Worm (Caenorhabditis elegans) whole organism, midembryonic: ENCODE results near the gene M117.4.

ENCODE experiments used
- T22C8.4 ChIP-seq: fragments of 200-800 bp; sonication (Bioruptor generic); IDR thresholded peaks from 2 replicates; pipeline ENCODE4 v1.3.6; 2022; ENCODE audit warnings: missing genetic modification characterization, missing compliant biosample characterization
- flt-1 ChIP-seq: fragments of 200-800 bp; sonication (Bioruptor generic); IDR thresholded peaks from 2 replicates; pipeline ENCODE4 v1.3.6; 2022; ENCODE audit warnings: missing genetic modification characterization, missing compliant biosample characterization
- ztf-23 ChIP-seq: fragments of 200-800 bp; sonication (Bioruptor generic); IDR thresholded peaks from 2 replicates; pipeline ENCODE4 v1.3.6; 2022; ENCODE audit warnings: missing genetic modification reagents, missing genetic modification characterization, missing compliant biosample characterization

DNA sequence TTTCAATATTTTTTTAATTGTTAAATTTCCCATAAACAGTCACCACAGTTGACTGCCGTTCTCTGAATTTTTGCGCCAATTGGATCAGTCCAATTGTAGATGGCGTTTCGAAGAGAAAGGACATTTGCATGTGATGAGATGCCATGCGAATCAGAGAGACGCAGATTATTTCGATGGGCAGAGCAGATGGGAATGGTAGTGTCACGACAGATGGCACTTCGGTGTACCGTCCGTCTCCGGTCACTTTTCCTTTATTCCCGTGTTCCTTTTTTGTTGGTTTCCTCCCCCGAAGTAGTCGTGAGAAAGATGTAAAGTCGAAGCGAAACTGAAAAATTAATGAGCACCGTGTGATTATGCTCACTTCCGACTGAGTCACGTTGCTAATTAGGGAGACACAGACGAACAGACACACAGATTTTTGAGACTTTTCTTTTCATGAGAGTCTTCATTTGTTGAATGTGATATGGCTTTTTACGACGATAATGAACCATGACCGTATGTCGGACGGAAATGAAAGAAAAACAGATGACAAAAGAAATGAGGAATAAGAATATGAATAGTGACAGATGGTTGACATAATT, 34.4 kb upstream of the M117.4 start:
- TF ChIP-seq T22C8.4 (GFP tag; lab: Robert Waterston, UW) (no peak), flt-1 (GFP tag; lab: Robert Waterston, UW) (no peak), ztf-23 (GFP tag; lab: Robert Waterston, UW) (no peak)
